Fruit fly (Drosophila melanogaster) whole organism, embryonic: ENCODE data around the gene Ets97D.
A peak's percentile ranks its signal among the peaks of the same experiment; 100 is the strongest.

Experiments
- Abd-B ChIP-seq: fragments of 200-800 bp; sonication (Bioruptor generic); optimal IDR thresholded peaks from 2 replicates; lab custom pipeline; 2018; ENCODE audit warnings: missing biosample characterization, mild to moderate bottlenecking, missing genetic modification characterization, moderate library complexity
- Awh ChIP-seq: fragments of 200-800 bp; sonication (Bioruptor generic); IDR thresholded peaks from 2 replicates; pipeline ENCODE4, ENCODE4 v1.3.6; 2022; ENCODE audit warnings: missing biosample characterization, missing genetic modification characterization
- B-H2 ChIP-seq: fragments of 200-800 bp; sonication (Bioruptor generic); optimal IDR thresholded peaks from 2 replicates; lab custom pipeline; 2018; ENCODE audit warnings: missing biosample characterization, mild to moderate bottlenecking, missing genetic modification characterization
- CG10267 ChIP-seq: fragments of 200-800 bp; sonication (Bioruptor generic); optimal IDR thresholded peaks from 2 replicates; lab custom pipeline; 2018; ENCODE audit warnings: missing biosample characterization, mild to moderate bottlenecking, missing genetic modification characterization, moderate library complexity
- CG10979 ChIP-seq: fragments of 200-800 bp; sonication (Bioruptor generic); optimal IDR thresholded peaks from 2 replicates; lab custom pipeline; 2018; ENCODE audit warnings: missing biosample characterization, mild to moderate bottlenecking, missing genetic modification characterization, moderate library complexity
- CG14050 ChIP-seq: fragments of 200-800 bp; sonication (Bioruptor generic); IDR thresholded peaks from 3 replicates; pipeline ENCODE4 v1.3.6; 2022; ENCODE audit warnings: missing biosample characterization, missing genetic modification characterization
- CG15269 ChIP-seq: fragments of 200-800 bp; sonication (Bioruptor generic); optimal IDR thresholded peaks from 2 replicates; lab custom pipeline; 2018; ENCODE audit warnings: missing biosample characterization, mild to moderate bottlenecking, missing genetic modification characterization, moderate library complexity
- CG17328 ChIP-seq: fragments of 200-800 bp; sonication (Bioruptor generic); IDR thresholded peaks from 2 replicates; pipeline ENCODE4 v1.3.6; 2022; ENCODE audit warnings: missing biosample characterization, missing genetic modification characterization
- CG18011 ChIP-seq: fragments of 200-800 bp; sonication (Bioruptor generic); optimal IDR thresholded peaks from 2 replicates; lab custom pipeline; 2017; ENCODE audit warnings: missing biosample characterization, missing genetic modification characterization, mild to moderate bottlenecking, moderate library complexity, missing genotype
- CG18262 ChIP-seq: fragments of 200-800 bp; optimal IDR thresholded peaks from 3 replicates; lab custom pipeline; 2019; ENCODE audit warnings: missing biosample characterization, mild to moderate bottlenecking, missing genetic modification characterization, moderate library complexity
- CG18619 ChIP-seq: fragments of 200-800 bp; sonication (Bioruptor generic); optimal IDR thresholded peaks from 3 replicates; lab custom pipeline; 2017; ENCODE audit warnings: missing biosample characterization, mild to moderate bottlenecking, missing genetic modification characterization
- CG32767 ChIP-seq: fragments of 200-800 bp; sonication (Bioruptor generic); IDR thresholded peaks from 2 replicates; pipeline ENCODE4 v1.3.6; 2022; ENCODE audit warnings: missing biosample characterization, missing genetic modification characterization
- CG34224 ChIP-seq: fragments of 200-800 bp; sonication (Bioruptor generic); IDR thresholded peaks from 3 replicates; pipeline ENCODE4 v1.3.6; 2022; ENCODE audit warnings: missing biosample characterization, missing genetic modification characterization; ENCODE audit not compliant: partially characterized antibody
- CG4617 ChIP-seq: fragments of 200-800 bp; sonication (Bioruptor generic); optimal IDR thresholded peaks from 3 replicates; lab custom pipeline; 2016; ENCODE audit warnings: missing biosample characterization, missing genetic modification characterization, borderline replicate concordance
- CG5180 ChIP-seq: fragments of 200-800 bp; sonication (Bioruptor generic); optimal IDR thresholded peaks from 3 replicates; lab custom pipeline; 2017; ENCODE audit warnings: missing biosample characterization, missing genetic modification characterization, mild to moderate bottlenecking, moderate library complexity, missing genetic modification reagents
- CG6272 ChIP-seq: fragments of 200-800 bp; sonication (Bioruptor generic); IDR thresholded peaks from 2 replicates; pipeline ENCODE4 v1.3.6; 2022; ENCODE audit warnings: missing biosample characterization, missing genetic modification characterization
- CG6791 ChIP-seq: fragments of 200-800 bp; sonication (Bioruptor generic); IDR thresholded peaks from 3 replicates; pipeline ENCODE4 v1.3.6; 2022; ENCODE audit warnings: missing biosample characterization, missing genetic modification characterization; ENCODE audit not compliant: partially characterized antibody
- CG7357 ChIP-seq: fragments of 200-800 bp; sonication (Bioruptor generic); IDR thresholded peaks from 3 replicates; pipeline ENCODE4 v1.3.6; 2022; ENCODE audit warnings: missing biosample characterization, missing genetic modification characterization
- CG7372 ChIP-seq: fragments of 200-800 bp; sonication (Bioruptor generic); IDR thresholded peaks from 2 replicates; pipeline ENCODE4 v1.3.6; 2022; ENCODE audit warnings: missing biosample characterization, missing genetic modification characterization
- CG8388 ChIP-seq: fragments of 200-800 bp; sonication (Bioruptor generic); optimal IDR thresholded peaks from 2 replicates; lab custom pipeline; 2019; ENCODE audit warnings: missing biosample characterization, mild to moderate bottlenecking, missing genetic modification characterization, moderate library complexity
- CG9727 ChIP-seq: fragments of 200-800 bp; sonication (Bioruptor generic); optimal IDR thresholded peaks from 3 replicates; lab custom pipeline; 2017; ENCODE audit warnings: missing biosample characterization, mild to moderate bottlenecking, missing genetic modification characterization
- Chrac-16 ChIP-seq: fragments of 200-800 bp; sonication (Bioruptor generic); optimal IDR thresholded peaks from 3 replicates; lab custom pipeline; 2016; ENCODE audit warnings: missing biosample characterization, missing genetic modification characterization
- E2f2 ChIP-seq: fragments of 200-800 bp; sonication (Bioruptor generic); IDR thresholded peaks from 2 replicates; pipeline ENCODE4 v1.3.6; 2022; ENCODE audit warnings: missing biosample characterization, missing genetic modification characterization
- Eip74EF ChIP-seq, 2 experiments: fragments of 200-800 bp in 1 of 2; fragments of >200 bp in 1 of 2; sonication (Bioruptor generic) in 1 of 2; optimal IDR thresholded peaks; 2 replicates each; lab custom pipeline; 2017 to 2019; ENCODE audit warnings: missing biosample characterization in 2 of 2, missing genetic modification characterization in 2 of 2, mild to moderate bottlenecking in 1 of 2, moderate library complexity in 1 of 2
- HHEX ChIP-seq: fragments of 200-800 bp; sonication (Bioruptor generic); optimal IDR thresholded peaks from 3 replicates; lab custom pipeline; 2017; ENCODE audit warnings: missing biosample characterization, mild to moderate bottlenecking, missing genetic modification characterization, missing genetic modification reagents
- Hr51 ChIP-seq, 2 experiments: fragments of 200-800 bp; sonication (Bioruptor generic); optimal IDR thresholded peaks; 2 replicates in 1 of 2; 3 replicates in 1 of 2; lab custom pipeline; 2016 to 2018; ENCODE audit warnings: missing biosample characterization in 2 of 2, missing genetic modification characterization in 2 of 2, mild to moderate bottlenecking in 1 of 2, moderate library complexity in 1 of 2
- MTF-1 ChIP-seq: fragments of 200-800 bp; sonication (Bioruptor generic); optimal IDR thresholded peaks from 2 replicates; lab custom pipeline; 2018; ENCODE audit warnings: missing biosample characterization, mild to moderate bottlenecking, missing genetic modification characterization, borderline replicate concordance
- Oaz ChIP-seq: fragments of 200-800 bp; sonication (Bioruptor generic); IDR thresholded peaks from 2 replicates; pipeline ENCODE4 v1.3.6; 2022; ENCODE audit warnings: missing biosample characterization, missing genetic modification characterization
- Ptx1 ChIP-seq: fragments of 200-800 bp; sonication (Bioruptor generic); IDR thresholded peaks from 2 replicates; pipeline ENCODE4 v1.3.6; 2022; ENCODE audit warnings: missing biosample characterization, missing genetic modification characterization
- Ssrp ChIP-seq: fragments of 200-800 bp; sonication (Bioruptor generic); optimal IDR thresholded peaks from 2 replicates; lab custom pipeline; 2018; ENCODE audit warnings: missing biosample characterization, mild to moderate bottlenecking, missing genetic modification characterization, moderate library complexity
- Xrp1 ChIP-seq: fragments of 200-800 bp; sonication (Bioruptor generic); IDR thresholded peaks from 2 replicates; pipeline ENCODE4 v1.3.6; 2022; ENCODE audit warnings: missing biosample characterization, missing genetic modification characterization
- ara ChIP-seq: fragments of 200-800 bp; sonication (Bioruptor generic); IDR thresholded peaks from 2 replicates; pipeline ENCODE4 v1.3.6; 2022; ENCODE audit warnings: missing biosample characterization, missing genetic modification characterization
- br ChIP-seq: fragments of >200 bp; optimal IDR thresholded peaks from 2 replicates; lab custom pipeline; 2017
- bsh ChIP-seq, 2 experiments: fragments of 200-800 bp; sonication (Bioruptor generic); optimal IDR thresholded peaks; 2 replicates each; lab custom pipeline; 2017 to 2018; ENCODE audit warnings: mild to moderate bottlenecking in 2 of 2, missing biosample characterization in 2 of 2, missing genetic modification characterization in 2 of 2, moderate library complexity in 1 of 2
- dmrt99B ChIP-seq: fragments of 200-800 bp; sonication (Bioruptor generic); optimal IDR thresholded peaks from 2 replicates; lab custom pipeline; 2018; ENCODE audit warnings: missing biosample characterization, mild to moderate bottlenecking, missing genetic modification characterization, moderate library complexity
- esg ChIP-seq: fragments of 200-800 bp; sonication (Bioruptor generic); conservative IDR thresholded peaks from 2 replicates; pipeline ENCODE4 v1.3.6; 2022; ENCODE audit warnings: missing biosample characterization, missing genetic modification characterization
- gem ChIP-seq: fragments of 200-800 bp; sonication (Bioruptor generic); optimal IDR thresholded peaks from 2 replicates; lab custom pipeline; 2019; ENCODE audit warnings: missing biosample characterization, mild to moderate bottlenecking, missing genetic modification characterization, moderate library complexity
- gsb ChIP-seq: fragments of 200-800 bp; sonication (Bioruptor generic); IDR thresholded peaks from 2 replicates; pipeline ENCODE4 v1.3.6; 2022; ENCODE audit warnings: missing biosample characterization, missing genetic modification characterization
- hkb ChIP-seq, 2 experiments: fragments of 200-800 bp in 1 of 2; fragments of >200 bp in 1 of 2; sonication (Bioruptor generic) in 1 of 2; IDR thresholded peaks in 1 of 2; optimal IDR thresholded peaks in 1 of 2; 2 replicates each; pipeline versions ENCODE4 v1.3.6 to Lab custom; 2017 to 2022; ENCODE audit warnings: missing biosample characterization in 1 of 2, missing genetic modification characterization in 1 of 2
- prd ChIP-seq, 3 experiments: fragments of >200 bp in 2 of 3; fragments of 200-800 bp in 1 of 3; sonication (Bioruptor generic) in 1 of 3; optimal IDR thresholded peaks in 2 of 3; IDR thresholded peaks in 1 of 3; 2 replicates in 2 of 3; 3 replicates in 1 of 3; pipeline versions ENCODE4 v1.3.6 to Lab custom; 2017 to 2022; ENCODE audit warnings: missing biosample characterization in 1 of 3, missing genetic modification characterization in 1 of 3
- pzg ChIP-seq: fragments of 200-800 bp; sonication (Bioruptor generic); optimal IDR thresholded peaks from 3 replicates; lab custom pipeline; 2018; ENCODE audit warnings: missing biosample characterization, mild to moderate bottlenecking, missing genetic modification characterization, moderate library complexity
- rib ChIP-seq: fragments of 200-800 bp; sonication (Bioruptor generic); IDR thresholded peaks from 2 replicates; pipeline ENCODE4 v1.3.6; 2022; ENCODE audit warnings: missing biosample characterization, missing genetic modification characterization
- sd ChIP-seq: fragments of 200-800 bp; sonication (Bioruptor generic); optimal IDR thresholded peaks from 3 replicates; lab custom pipeline; 2018; ENCODE audit warnings: missing biosample characterization, mild to moderate bottlenecking, missing genetic modification characterization, moderate library complexity
- sr ChIP-seq: fragments of 200-800 bp; sonication (Bioruptor generic); IDR thresholded peaks from 3 replicates; pipeline ENCODE4 v1.3.6; 2022; ENCODE audit warnings: missing biosample characterization, missing genetic modification characterization
- ssp ChIP-seq: fragments of 200-800 bp; sonication (Bioruptor generic); IDR thresholded peaks from 2 replicates; pipeline ENCODE4 v1.3.6; 2022; ENCODE audit warnings: missing biosample characterization, missing genetic modification characterization
- sug ChIP-seq: fragments of 200-800 bp; optimal IDR thresholded peaks from 2 replicates; lab custom pipeline; 2019; ENCODE audit warnings: missing biosample characterization, mild to moderate bottlenecking, missing genetic modification characterization, moderate library complexity
- tgo ChIP-seq: fragments of 200-800 bp; sonication (Bioruptor generic); IDR thresholded peaks from 3 replicates; pipeline ENCODE4 v1.3.6; 2022; ENCODE audit warnings: missing biosample characterization, missing genetic modification characterization
- vvl ChIP-seq: fragments of 200-800 bp; sonication (Bioruptor generic); IDR thresholded peaks from 2 replicates; pipeline ENCODE4 v1.3.6; 2022; ENCODE audit warnings: missing biosample characterization, missing genetic modification characterization

Gene Ets97D

DNA sequence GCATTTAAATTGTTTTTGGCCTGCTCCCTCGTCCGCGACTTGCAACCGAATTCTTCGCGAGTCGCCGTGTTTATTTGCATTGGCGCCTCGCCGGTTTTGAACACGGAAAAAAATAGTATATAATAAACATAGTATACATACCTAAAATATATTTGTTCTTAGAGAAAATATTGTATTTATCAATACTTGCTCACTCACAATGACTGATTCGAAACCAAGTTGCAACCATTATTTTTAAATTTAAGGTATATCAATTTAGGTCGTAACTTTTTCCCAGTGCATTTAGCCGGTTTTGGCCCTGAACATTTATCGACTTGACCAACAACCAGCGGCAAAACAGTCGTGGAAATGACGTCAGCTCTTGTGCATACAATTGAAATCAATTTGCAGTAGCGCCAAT lies 15.7 kb upstream of the Ets97D start (continued):
- TF ChIP-seq Hr51 (GFP tag; optimal IDR thresholded peaks at IDR 0.05; lab: Kevin White, UChicago) (peak in 1 of 2 experiments; percentile 89), prd (optimal IDR thresholded peaks at IDR 0.05; lab: Kevin White, UChicago) (no peak), prd (GFP tag; IDR thresholded peaks at IDR 0.05; lab: Robert Waterston, UW) (peak; percentile 61; the same call in 2 of the 3 replicates), CG9727 (GFP tag; lab: Kevin White, UChicago) (peak; percentile 1), sug (tag; lab: Kevin White, UChicago) (peak; percentile 7), CG14050 (GFP tag; lab: Robert Waterston, UW) (peak; percentile 47; the same call in 1 of the 3 replicates), CG7357 (GFP tag; lab: Robert Waterston, UW) (no peak), CG32767 (peak; percentile 55; the same call in 1 of the 2 replicates), br (lab: Kevin White, UChicago) (no peak), Oaz (GFP tag; lab: Robert Waterston, UW) (0 out of 2 replicates have a peak, but pooled peaks have one; percentile 23), CG4617 (peak; percentile 15), ssp (0 out of 2 replicates have a peak, but pooled peaks have one; percentile 21), gsb (GFP tag; lab: Robert Waterston, UW) (no peak), Awh (GFP tag; lab: Robert Waterston, UW) (0 out of 2 replicates have a peak, but pooled peaks have one; percentile 10), CG18619 (GFP tag; lab: Kevin White, UChicago) (peak; percentile 17), Ptx1 (peak; percentile 29; the same call in 1 of the 2 replicates), B-H2 (GFP tag; lab: Kevin White, UChicago) (no peak), sr (GFP tag; lab: Robert Waterston, UW) (no peak), CG7372 (GFP tag; lab: Robert Waterston, UW) (no peak), CG6272 (GFP tag; lab: Robert Waterston, UW) (no peak), CG18262 (tag; lab: Kevin White, UChicago) (peak; percentile 41), rib (GFP tag; lab: Robert Waterston, UW) (no peak), Xrp1 (peak; percentile 27; the same call in 1 of the 2 replicates), esg (GFP tag; lab: Robert Waterston, UW) (0 out of 2 replicates have a peak, but pooled peaks have one; percentile 23), Ssrp (tag; lab: Kevin White, UChicago) (peak; percentile 68), CG18011 (GFP tag; lab: Kevin White, UChicago) (peak; percentile 5), bsh (GFP tag; optimal IDR thresholded peaks at IDR 0.05; lab: Kevin White, UChicago) (peak; percentile 77 to 79), Abd-B (GFP tag; lab: Kevin White, UChicago) (peak; percentile 51), CG5180 (peak; percentile 30), Chrac-16 (GFP tag; lab: Kevin White, UChicago) (peak; percentile 4), HHEX (peak; percentile 54), E2f2 (GFP tag; lab: Robert Waterston, UW) (peak; percentile 50; the same call in 1 of the 2 replicates), hkb (optimal IDR thresholded peaks at IDR 0.05; lab: Kevin White, UChicago) (no peak), hkb (GFP tag; IDR thresholded peaks at IDR 0.05; lab: Robert Waterston, UW) (peak; percentile 69; the same call in 1 of the 2 replicates), tgo (GFP tag; lab: Robert Waterston, UW) (peak; percentile 34; the same call in 2 of the 3 replicates), CG15269 (tag; lab: Kevin White, UChicago) (peak; percentile 87), gem (peak; percentile 77), Eip74EF (GFP tag; optimal IDR thresholded peaks at IDR 0.05; lab: Kevin White, UChicago) (peak in 1 of 2 experiments; percentile 59), CG8388 (GFP tag; lab: Kevin White, UChicago) (peak; percentile 57), sd (peak; percentile 45), pzg (GFP tag; lab: Kevin White, UChicago) (no peak), CG34224 (no peak), CG10267 (tag; lab: Kevin White, UChicago) (peak; percentile 44), CG10979 (tag; lab: Kevin White, UChicago) (peak; percentile 60), CG17328 (peak; percentile 79), ara (GFP tag; lab: Robert Waterston, UW) (peak; percentile 49; the same call in 1 of the 2 replicates), MTF-1 (no peak), vvl (GFP tag; lab: Robert Waterston, UW) (peak; percentile 49), CG6791 (GFP tag; lab: Robert Waterston, UW) (no peak), dmrt99B (tag; lab: Kevin White, UChicago) (peak; percentile 81)
